Worm (Caenorhabditis elegans) whole organism, L4/young adult: Measurements from ENCODE around the gene ast-1.

ENCODE experiments used
- W03F9.2 ChIP-seq: fragments of 150-350 bp; optimal IDR thresholded peaks from 2 replicates; lab custom pipeline; 2014; ENCODE audit warnings: missing biosample characterization, missing genetic modification characterization
- him-1 ChIP-seq: sonication (generic microtip); optimal IDR thresholded peaks from 2 replicates; lab custom pipeline; 2016; ENCODE audit warnings: missing genotype, missing genetic modification reagents, missing genetic modification characterization, missing compliant biosample characterization

DNA sequence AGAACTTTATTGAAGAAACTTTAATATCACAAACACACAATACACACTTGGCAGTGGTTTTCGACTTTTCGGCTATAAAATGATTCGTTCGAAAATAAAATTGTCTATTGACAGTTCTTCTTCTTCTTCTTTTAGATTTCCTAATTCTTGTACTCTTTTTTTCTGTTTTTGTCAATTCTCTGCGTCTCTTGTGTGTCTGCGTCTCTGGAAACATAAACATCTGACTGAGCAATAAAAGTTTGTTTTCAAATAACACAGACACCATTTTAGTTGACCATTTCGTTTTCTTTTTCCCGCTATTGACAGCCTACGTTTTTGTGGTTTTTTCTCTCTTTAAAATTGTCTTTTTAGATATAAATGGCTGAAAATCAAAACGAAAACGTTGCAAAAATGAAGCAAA is 44.7 kb upstream of the ast-1 start, which contains the start of gene R03H10.1:
- no peak for TF ChIP-seq him-1 (tag; lab: Kevin White, UChicago)
- TF ChIP-seq W03F9.2 (tag; lab: Kevin White, UChicago), result no peak
